Worm (Caenorhabditis elegans) whole organism, L3 larva: ENCODE results near the gene dnj-13.
A peak's percentile ranks its signal among the peaks of the same experiment; 100 is the strongest.

Experiments used
- R02D3.7 ChIP-seq: fragments of 150-350 bp; optimal IDR thresholded peaks from 2 replicates; lab custom pipeline; 2014; ENCODE audit warnings: missing biosample characterization, missing genetic modification characterization
- ZK546.5 ChIP-seq: sonication (generic microtip); optimal IDR thresholded peaks from 2 replicates; lab custom pipeline; 2017; ENCODE audit warnings: missing biosample characterization, missing genetic modification characterization
- ama-1 ChIP-seq: fragments of 150-350 bp; optimal IDR thresholded peaks from 2 replicates; lab custom pipeline; 2018
- ceh-16 ChIP-seq: sonication (generic microtip); optimal IDR thresholded peaks from 2 replicates; lab custom pipeline; 2017; ENCODE audit warnings: missing biosample characterization, missing genetic modification characterization
- ceh-82 ChIP-seq: fragments of 150-350 bp; optimal IDR thresholded peaks from 2 replicates; lab custom pipeline; 2014; ENCODE audit warnings: missing biosample characterization, missing genetic modification characterization
- egl-5 ChIP-seq: fragments of 150-350 bp; optimal IDR thresholded peaks from 2 replicates; lab custom pipeline; 2017; ENCODE audit warnings: missing biosample characterization, missing genetic modification reagents, missing genetic modification characterization, inconsistent platforms
- elt-1 ChIP-seq: fragments of 150-350 bp; optimal IDR thresholded peaks from 2 replicates; lab custom pipeline; 2014; ENCODE audit warnings: missing biosample characterization, missing genetic modification characterization
- elt-2 ChIP-seq: sonication (generic microtip); optimal IDR thresholded peaks from 2 replicates; lab custom pipeline; 2016; ENCODE audit warnings: missing genetic modification reagents, mild to moderate bottlenecking, missing genetic modification characterization, missing compliant biosample characterization
- elt-3 ChIP-seq, 3 experiments: fragments of 150-350 bp in 1 of 3; sonication (generic microtip) in 2 of 3; optimal IDR thresholded peaks; 2 replicates in 2 of 3; 4 replicates in 1 of 3; lab custom pipeline; 2014 to 2017; ENCODE audit warnings: missing biosample characterization in 3 of 3, missing genetic modification characterization in 3 of 3
- eor-1 ChIP-seq, 2 experiments: fragments of 150-350 bp; optimal IDR thresholded peaks; 2 replicates each; lab custom pipeline; 2014 to 2018; ENCODE audit warnings: missing biosample characterization in 2 of 2, missing genetic modification characterization in 2 of 2
- fkh-10 ChIP-seq: sonication (generic microtip); optimal IDR thresholded peaks from 2 replicates; lab custom pipeline; 2017; ENCODE audit warnings: missing biosample characterization, missing genetic modification reagents, missing genetic modification characterization
- fos-1 ChIP-seq: fragments of 150-350 bp; optimal IDR thresholded peaks from 2 replicates; lab custom pipeline; 2014; ENCODE audit warnings: missing biosample characterization, missing genetic modification characterization
- hmg-11 ChIP-seq: sonication (generic microtip); optimal IDR thresholded peaks from 2 replicates; lab custom pipeline; 2016; ENCODE audit warnings: missing genetic modification characterization, missing compliant biosample characterization
- jun-1 ChIP-seq: fragments of 150-350 bp; optimal IDR thresholded peaks from 2 replicates; lab custom pipeline; 2014; ENCODE audit warnings: missing biosample characterization, missing genetic modification reagents, missing genetic modification characterization
- lin-39 ChIP-seq: fragments of 150-350 bp; optimal IDR thresholded peaks from 2 replicates; lab custom pipeline; 2018; ENCODE audit warnings: missing biosample characterization, missing genetic modification reagents, missing genetic modification characterization
- lsy-12 ChIP-seq: sonication (generic microtip); optimal IDR thresholded peaks from 2 replicates; lab custom pipeline; 2016; ENCODE audit warnings: mild to moderate bottlenecking, missing genetic modification characterization, missing compliant biosample characterization
- mdl-1 ChIP-seq: fragments of 150-350 bp; optimal IDR thresholded peaks from 2 replicates; lab custom pipeline; 2014; ENCODE audit warnings: missing biosample characterization, missing genetic modification characterization
- mml-1 ChIP-seq: fragments of 150-350 bp; sonication (generic microtip); optimal IDR thresholded peaks from 3 replicates; lab custom pipeline; 2014; ENCODE audit warnings: missing biosample characterization, missing genetic modification characterization
- nfya-1 ChIP-seq: sonication (generic microtip); optimal IDR thresholded peaks from 2 replicates; lab custom pipeline; 2017; ENCODE audit warnings: missing genetic modification characterization, mild to moderate bottlenecking, missing compliant biosample characterization, antibody characterized with exemption, moderate library complexity; ENCODE audit not compliant: insufficient read depth
- nhr-12 ChIP-seq: fragments of 150-350 bp; optimal IDR thresholded peaks from 2 replicates; lab custom pipeline; 2014; ENCODE audit warnings: missing biosample characterization, missing genetic modification characterization
- nhr-23 ChIP-seq: fragments of 150-350 bp; optimal IDR thresholded peaks from 2 replicates; lab custom pipeline; 2014; ENCODE audit warnings: missing biosample characterization, missing genetic modification reagents, missing genetic modification characterization
- nhr-25 ChIP-seq: sonication (generic microtip); optimal IDR thresholded peaks from 2 replicates; lab custom pipeline; 2017; ENCODE audit warnings: missing biosample characterization, missing genetic modification characterization
- nhr-43 ChIP-seq: sonication (generic microtip); optimal IDR thresholded peaks from 2 replicates; lab custom pipeline; 2016; ENCODE audit warnings: mild to moderate bottlenecking, missing genetic modification characterization, missing compliant biosample characterization; ENCODE audit not compliant: poor library complexity, severe bottlenecking
- nhr-67 ChIP-seq: fragments of 150-350 bp; optimal IDR thresholded peaks from 2 replicates; lab custom pipeline; 2014; ENCODE audit warnings: missing biosample characterization, missing genetic modification characterization
- nhr-76 ChIP-seq: fragments of 150-350 bp; sonication (generic microtip); optimal IDR thresholded peaks from 5 replicates; lab custom pipeline; 2014; ENCODE audit warnings: missing biosample characterization, missing genetic modification characterization
- pha-4 ChIP-seq: fragments of 150-350 bp; optimal IDR thresholded peaks from 2 replicates; lab custom pipeline; 2014; ENCODE audit warnings: missing biosample characterization, missing genetic modification reagents, missing genetic modification characterization
- skn-1 ChIP-seq: fragments of 150-350 bp; optimal IDR thresholded peaks from 2 replicates; lab custom pipeline; 2014; ENCODE audit warnings: missing biosample characterization, missing genetic modification characterization
- tbx-2 ChIP-seq: sonication (generic microtip); optimal IDR thresholded peaks from 2 replicates; lab custom pipeline; 2016; ENCODE audit warnings: mild to moderate bottlenecking, missing genetic modification characterization, missing compliant biosample characterization
- unc-39 ChIP-seq: sonication (generic microtip); optimal IDR thresholded peaks from 4 replicates; lab custom pipeline; 2017; ENCODE audit warnings: missing biosample characterization, missing genetic modification characterization
- unc-62 ChIP-seq: fragments of 150-350 bp; sonication (generic microtip); optimal IDR thresholded peaks from 4 replicates; lab custom pipeline; 2014; ENCODE audit warnings: missing biosample characterization, missing genetic modification reagents, missing genetic modification characterization
- ztf-11 ChIP-seq: fragments of 150-350 bp; optimal IDR thresholded peaks from 2 replicates; lab custom pipeline; 2014; ENCODE audit warnings: missing biosample characterization, missing genetic modification characterization
- ztf-4 ChIP-seq: fragments of 150-350 bp; optimal IDR thresholded peaks from 2 replicates; lab custom pipeline; 2014; ENCODE audit warnings: missing biosample characterization, missing genetic modification characterization

The dnj-13 gene

ce11 chrII:11496767-11497166 lies 48.7 kb upstream of the dnj-13 start, which contains the start of gene emc-5:
Gene emc-5 (plus strand): TSS chrII:11496780.
- no peak for TF ChIP-seq fkh-10 (GFP tag; lab: Kevin White, UChicago)
- no peak for TF ChIP-seq ztf-4 (tag; lab: Kevin White, UChicago)
- TF ChIP-seq mml-1 (tag; lab: Kevin White, UChicago), result no peak
- TF ChIP-seq eor-1 (tag; optimal IDR thresholded peaks at IDR 0.05; lab: Kevin White, UChicago), result no peak
- TF ChIP-seq egl-5 (tag; lab: Kevin White, UChicago), result no peak
- TF ChIP-seq skn-1 (tag; lab: Kevin White, UChicago), result no peak
- no peak for TF ChIP-seq elt-2 (tag; lab: Kevin White, UChicago)
- TF ChIP-seq lin-39, result peak; percentile 69
- TF ChIP-seq unc-39 (tag; lab: Kevin White, UChicago), result no peak
- peak; percentile 21 for TF ChIP-seq nfya-1 (tag; lab: Kevin White, UChicago)
- no peak for TF ChIP-seq lsy-12
- no peak for TF ChIP-seq ceh-16 (tag; lab: Kevin White, UChicago)
- no peak for TF ChIP-seq fos-1
- no peak for TF ChIP-seq nhr-12 (tag; lab: Kevin White, UChicago)

ce11 chrII:11497365-11497764 lies 48.1 kb upstream of the dnj-13 start, which contains the start of gene B0334.5:
Gene B0334.5 (plus strand): TSS chrII:11497665.
- TF ChIP-seq R02D3.7 (tag; lab: Kevin White, UChicago) (no peak), nhr-67 (tag; lab: Kevin White, UChicago) (no peak), mdl-1 (tag; lab: Kevin White, UChicago) (no peak), nhr-76 (tag; lab: Kevin White, UChicago) (no peak), skn-1 (tag; lab: Kevin White, UChicago) (no peak), ZK546.5 (tag; lab: Kevin White, UChicago) (no peak), jun-1 (tag; lab: Kevin White, UChicago) (no peak), lsy-12 (no peak), ama-1 (no peak), ceh-82 (tag; lab: Kevin White, UChicago) (no peak), nhr-25 (no peak), nhr-43 (tag; lab: Kevin White, UChicago) (no peak), unc-62 (no peak), fkh-10 (GFP tag; lab: Kevin White, UChicago) (no peak), egl-5 (tag; lab: Kevin White, UChicago) (no peak), nhr-12 (tag; lab: Kevin White, UChicago) (no peak), pha-4 (tag; lab: Kevin White, UChicago) (no peak)

- no peak for TF ChIP-seq nhr-43 (tag; lab: Kevin White, UChicago)
- no peak for TF ChIP-seq mdl-1 (tag; lab: Kevin White, UChicago)
- peak; percentile 44 for TF ChIP-seq elt-2 (tag; lab: Kevin White, UChicago)
Observed at ce11 chrII:11500198-11500597, 45.3 kb upstream of the dnj-13 start, which contains the start of gene B0334.20. Gene B0334.20 (minus strand): TSS chrII:11500459.

- no peak for TF ChIP-seq egl-5 (tag; lab: Kevin White, UChicago)
- TF ChIP-seq nhr-43 (tag; lab: Kevin White, UChicago), result peak; percentile 81
- peak; percentile 60 for TF ChIP-seq nhr-25
- TF ChIP-seq fkh-10 (GFP tag; lab: Kevin White, UChicago), result no peak
- TF ChIP-seq tbx-2 (tag; lab: Kevin White, UChicago), result peak; percentile 39
- peak; percentile 49 for TF ChIP-seq nhr-23 (tag; lab: Kevin White, UChicago)
- peak; percentile 98 to 100 (median 100) for TF ChIP-seq elt-3 (tag; optimal IDR thresholded peaks at IDR 0.05; lab: Kevin White, UChicago)
Observed at ce11 chrII:11501956-11502355, 43.5 kb upstream of the dnj-13 start.

ce11 chrII:11503761-11504160 lies 41.7 kb upstream of the dnj-13 start:
- TF ChIP-seq elt-1 (tag; lab: Kevin White, UChicago) (no peak), unc-62 (no peak), ztf-11 (tag; lab: Kevin White, UChicago) (no peak), fkh-10 (GFP tag; lab: Kevin White, UChicago) (no peak), hmg-11 (no peak), eor-1 (tag; optimal IDR thresholded peaks at IDR 0.05; lab: Kevin White, UChicago) (no peak), lsy-12 (no peak)
